Worm (Caenorhabditis elegans) whole organism, L1 larva: Measurements from ENCODE around the gene F46C5.7.

Experiments
- ama-1 ChIP-seq: fragments of 150-350 bp; optimal IDR thresholded peaks from 2 replicates; lab custom pipeline; 2014
- ceh-63 ChIP-seq: fragments of 200-800 bp; sonication (Bioruptor generic); optimal IDR thresholded peaks from 2 replicates; lab custom pipeline; 2018; ENCODE audit warnings: mild to moderate bottlenecking, missing genetic modification characterization, missing compliant biosample characterization
- lin-15B ChIP-seq: fragments of 150-350 bp; sonication (generic microtip); optimal IDR thresholded peaks from 3 replicates; lab custom pipeline; 2014; ENCODE audit warnings: missing biosample characterization, missing genetic modification characterization
- lsy-2 ChIP-seq, 2 experiments: fragments of 150-350 bp; optimal IDR thresholded peaks; 2 replicates each; lab custom pipeline; 2014; ENCODE audit warnings: missing biosample characterization in 2 of 2, missing genetic modification characterization in 2 of 2
- mef-2 ChIP-seq: fragments of 150-350 bp; optimal IDR thresholded peaks from 2 replicates; lab custom pipeline; 2014; ENCODE audit warnings: missing biosample characterization, missing genetic modification characterization
- nhr-11 ChIP-seq: fragments of 150-350 bp; optimal IDR thresholded peaks from 2 replicates; lab custom pipeline; 2014; ENCODE audit warnings: missing biosample characterization, missing genetic modification characterization
- nhr-12 ChIP-seq: sonication (generic microtip); optimal IDR thresholded peaks from 2 replicates; lab custom pipeline; 2017; ENCODE audit warnings: missing biosample characterization, missing genetic modification characterization
- nhr-237 ChIP-seq: fragments of 150-350 bp; optimal IDR thresholded peaks from 2 replicates; lab custom pipeline; 2014; ENCODE audit warnings: missing biosample characterization, missing genetic modification characterization
- swsn-7 ChIP-seq: sonication (generic microtip); optimal IDR thresholded peaks from 2 replicates; lab custom pipeline; 2016; ENCODE audit warnings: missing genetic modification characterization, missing compliant biosample characterization
- ztf-4 ChIP-seq: fragments of 150-350 bp; optimal IDR thresholded peaks from 2 replicates; lab custom pipeline; 2014; ENCODE audit warnings: missing biosample characterization, missing genetic modification characterization

DNA sequence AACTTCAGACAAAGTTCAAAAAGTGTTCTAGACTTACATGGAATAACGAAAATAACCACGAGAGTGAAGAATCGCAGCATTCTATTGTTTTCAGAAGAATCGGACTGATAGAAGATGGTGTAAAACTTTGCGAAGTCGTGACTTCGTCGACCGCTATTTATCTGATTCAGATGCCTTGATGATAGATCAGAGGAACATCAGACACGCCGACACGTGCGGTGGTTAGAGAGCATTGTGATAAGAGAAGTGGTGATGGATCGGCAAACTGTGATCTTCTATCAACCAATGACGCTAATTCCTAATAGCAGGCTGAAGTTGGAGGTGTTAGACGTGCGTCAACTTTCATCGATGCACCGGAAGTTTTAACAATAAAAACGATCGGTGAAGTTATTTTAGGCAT, 20.9 kb upstream of the F46C5.7 start:
- TF ChIP-seq lsy-2 (tag; optimal IDR thresholded peaks at IDR 0.05; lab: Kevin White, UChicago) (peak in 1 of 2 experiments; percentile 29), nhr-11 (no peak), swsn-7 (tag; lab: Kevin White, UChicago) (no peak), ztf-4 (tag; lab: Kevin White, UChicago) (no peak), nhr-12 (tag; lab: Kevin White, UChicago) (no peak), nhr-237 (tag; lab: Kevin White, UChicago) (no peak), mef-2 (tag; lab: Kevin White, UChicago) (no peak), ama-1 (lab: Kevin White, UChicago) (no peak), ceh-63 (GFP tag; lab: Kevin White, UChicago) (no peak), lin-15B (tag; lab: Kevin White, UChicago) (no peak)
